Comparison of ENCODE assay signal across 1 fruit fly cellular context in genomic region chr3R:22861982-22862381, dm6.
TF ChIP-seq lines count a peak whose summit lies in the region.

No protein-coding gene starts in this region.

TF ChIP-seq in whole organism, embryonic, 481 proteins besides CTCF, POLR2A, EP300 and RAD21 (continued from another document and continues in another):
- TF ChIP-seq jigr1 (GFP tag; IDR thresholded peaks at IDR 0.05; lab: Robert Waterston, UW) (no peak), pan (optimal IDR thresholded peaks at IDR 0.05; lab: Kevin White, UChicago) (no peak), pan (GFP tag; optimal IDR thresholded peaks at IDR 0.05 in 1 of 2, IDR thresholded peaks at IDR 0.05 in 1 of 2) (peak in 1 of 2 experiments; percentile 68), MESR4 (GFP tag; optimal IDR thresholded peaks at IDR 0.05; lab: Kevin White, UChicago) (no peak), grn (GFP tag; optimal IDR thresholded peaks at IDR 0.05; lab: Kevin White, UChicago) (no peak), CG18476 (GFP tag; optimal IDR thresholded peaks at IDR 0.05; lab: Kevin White, UChicago) (peak; percentile 33), Lhr (GFP tag; optimal IDR thresholded peaks at IDR 0.05; lab: Kevin White, UChicago) (no peak), CG1529 (GFP tag; optimal IDR thresholded peaks at IDR 0.05; lab: Kevin White, UChicago) (peak; percentile 31), CG32532 (GFP tag; IDR thresholded peaks at IDR 0.05; lab: Robert Waterston, UW) (peak; percentile 65), repo (GFP tag; optimal IDR thresholded peaks at IDR 0.05; lab: Kevin White, UChicago) (no peak), CG17829 (tag; optimal IDR thresholded peaks at IDR 0.05; lab: Kevin White, UChicago) (peak; percentile 51), Dfd (GFP tag; optimal IDR thresholded peaks at IDR 0.05; lab: Kevin White, UChicago) (no peak), klu (GFP tag; IDR thresholded peaks at IDR 0.05; lab: Robert Waterston, UW) (no peak), bbx (GFP tag; IDR thresholded peaks at IDR 0.05; lab: Robert Waterston, UW; ENCODE audit: partially characterized antibody) (no peak), sens (GFP tag; lab: Kevin White, UChicago) (peak; percentile 91), CG12155 (GFP tag; optimal IDR thresholded peaks at IDR 0.05; lab: Kevin White, UChicago) (no peak), Ptx1 (GFP tag; IDR thresholded peaks at IDR 0.05; lab: Robert Waterston, UW) (peak; percentile 65), CG14965 (GFP tag; optimal IDR thresholded peaks at IDR 0.05; lab: Kevin White, UChicago; ENCODE audit: borderline replicate concordance) (no peak), CG4282 (GFP tag; optimal IDR thresholded peaks at IDR 0.05; lab: Kevin White, UChicago) (no peak), mirr (GFP tag; optimal IDR thresholded peaks at IDR 0.05; lab: Kevin White, UChicago) (peak; percentile 12), CG3163 (GFP tag; optimal IDR thresholded peaks at IDR 0.05; lab: Kevin White, UChicago) (no peak), CG17385 (GFP tag; optimal IDR thresholded peaks at IDR 0.05; lab: Kevin White, UChicago) (peak; percentile 67), Atf3 (GFP tag; optimal IDR thresholded peaks at IDR 0.05; lab: Kevin White, UChicago) (peak; percentile 31), toy (GFP tag; IDR thresholded peaks at IDR 0.05; lab: Robert Waterston, UW) (no peak), CG10431 (GFP tag; optimal IDR thresholded peaks at IDR 0.05; lab: Kevin White, UChicago) (no peak), CG18764 (GFP tag; optimal IDR thresholded peaks at IDR 0.05; lab: Kevin White, UChicago) (no peak), CoRest (tag; optimal IDR thresholded peaks at IDR 0.05; lab: Kevin White, UChicago) (peak; percentile 70), CG2120 (GFP tag; optimal IDR thresholded peaks at IDR 0.05; lab: Kevin White, UChicago) (peak; percentile 65), CG12299 (tag; optimal IDR thresholded peaks at IDR 0.05; lab: Kevin White, UChicago) (no peak), MTF-1 (GFP tag; optimal IDR thresholded peaks at IDR 0.05; lab: Kevin White, UChicago; ENCODE audit: borderline replicate concordance) (no peak), CG17612 (GFP tag; IDR thresholded peaks at IDR 0.05; lab: Robert Waterston, UW) (no peak), sc (optimal IDR thresholded peaks at IDR 0.05; lab: Kevin White, UChicago) (no peak), sc (GFP tag; optimal IDR thresholded peaks at IDR 0.05; lab: Kevin White, UChicago) (peak; percentile 24), cwo (GFP tag; optimal IDR thresholded peaks at IDR 0.05; lab: Kevin White, UChicago) (peak; percentile 49), H15 (GFP tag; IDR thresholded peaks at IDR 0.05; lab: Robert Waterston, UW) (no peak), dmrt99B (tag; optimal IDR thresholded peaks at IDR 0.05; lab: Kevin White, UChicago) (peak; percentile 79), Sin3A (optimal IDR thresholded peaks at IDR 0.05; lab: Kevin White, UChicago) (no peak), z (GFP tag; IDR thresholded peaks at IDR 0.05; lab: Robert Waterston, UW) (no peak), nom (GFP tag; optimal IDR thresholded peaks at IDR 0.05; lab: Kevin White, UChicago) (no peak), Rfx (GFP tag; IDR thresholded peaks at IDR 0.05; lab: Robert Waterston, UW) (peak; percentile 48; the same call in 1 of the 2 replicates), CrebB (tag; optimal IDR thresholded peaks at IDR 0.05; lab: Kevin White, UChicago) (peak; percentile 20), Neu2 (GFP tag; optimal IDR thresholded peaks at IDR 0.05; lab: Kevin White, UChicago; ENCODE audit: borderline replicate concordance) (no peak), trh (GFP tag; optimal IDR thresholded peaks at IDR 0.05; lab: Kevin White, UChicago) (no peak), otp (GFP tag; IDR thresholded peaks at IDR 0.05; lab: Robert Waterston, UW) (0 out of 3 replicates have a peak, but pooled peaks have one; percentile 54), CG2889 (GFP tag; IDR thresholded peaks at IDR 0.05; lab: Robert Waterston, UW) (no peak), CG18619 (GFP tag; optimal IDR thresholded peaks at IDR 0.05; lab: Kevin White, UChicago) (peak; percentile 8), CG2712 (tag; optimal IDR thresholded peaks at IDR 0.05; lab: Kevin White, UChicago) (peak; percentile 65), CG32767 (GFP tag; IDR thresholded peaks at IDR 0.05; lab: Robert Waterston, UW) (peak; percentile 49; the same call in 1 of the 2 replicates), TFAM (GFP tag; optimal IDR thresholded peaks at IDR 0.05; lab: Kevin White, UChicago) (no peak), tap (tag; optimal IDR thresholded peaks at IDR 0.05; lab: Kevin White, UChicago) (peak; percentile 47), Deaf1 (tag; optimal IDR thresholded peaks at IDR 0.05; lab: Kevin White, UChicago) (peak; percentile 52), CG7271 (tag; optimal IDR thresholded peaks at IDR 0.05; lab: Kevin White, UChicago) (no peak), sob (GFP tag; IDR thresholded peaks at IDR 0.05; lab: Robert Waterston, UW) (0 out of 2 replicates have a peak, but pooled peaks have one; percentile 47), CG7928 (GFP tag; optimal IDR thresholded peaks at IDR 0.05; lab: Kevin White, UChicago) (no peak), CG12391 (tag; optimal IDR thresholded peaks at IDR 0.05; lab: Kevin White, UChicago) (peak; percentile 56), CG17328 (GFP tag; IDR thresholded peaks at IDR 0.05; lab: Robert Waterston, UW) (peak; percentile 71), hth (optimal IDR thresholded peaks at IDR 0.05; lab: Kevin White, UChicago) (no peak), CG8924 (tag; optimal IDR thresholded peaks at IDR 0.05; lab: Kevin White, UChicago) (peak; percentile 51), cas (GFP tag; IDR thresholded peaks at IDR 0.05; lab: Robert Waterston, UW) (no peak), Taf1 (GFP tag; IDR thresholded peaks at IDR 0.05; lab: Robert Waterston, UW) (no peak), unpg (GFP tag; optimal IDR thresholded peaks at IDR 0.05; lab: Kevin White, UChicago) (peak; percentile 68), CG2129 (GFP tag; IDR thresholded peaks at IDR 0.05; lab: Robert Waterston, UW; ENCODE audit: partially characterized antibody) (no peak), Dp (GFP tag; optimal IDR thresholded peaks at IDR 0.05; lab: Kevin White, UChicago) (no peak), CG13624 (GFP tag; optimal IDR thresholded peaks at IDR 0.05; lab: Kevin White, UChicago) (no peak), lab (GFP tag; optimal IDR thresholded peaks at IDR 0.05; lab: Kevin White, UChicago) (peak; percentile 79), YL-1 (GFP tag; optimal IDR thresholded peaks at IDR 0.05; lab: Kevin White, UChicago) (no peak), fu2 (GFP tag; optimal IDR thresholded peaks at IDR 0.05; lab: Kevin White, UChicago) (peak; percentile 16), CG3281 (GFP tag; optimal IDR thresholded peaks at IDR 0.05; lab: Kevin White, UChicago) (peak; percentile 35), bab2 (GFP tag; optimal IDR thresholded peaks at IDR 0.05; lab: Kevin White, UChicago) (peak; percentile 49), salm (tag; optimal IDR thresholded peaks at IDR 0.05; lab: Kevin White, UChicago) (peak; percentile 26), en (GFP tag; optimal IDR thresholded peaks at IDR 0.05; lab: Kevin White, UChicago) (no peak), pum (GFP tag; optimal IDR thresholded peaks at IDR 0.05; lab: Kevin White, UChicago) (peak; percentile 24), CG8765 (GFP tag; IDR thresholded peaks at IDR 0.05; lab: Robert Waterston, UW) (no peak), vfl (GFP tag; optimal IDR thresholded peaks at IDR 0.05; lab: Kevin White, UChicago) (no peak), hbn (GFP tag; IDR thresholded peaks at IDR 0.05; lab: Robert Waterston, UW; ENCODE audit: partially characterized antibody) (no peak), Sox102F (GFP tag; optimal IDR thresholded peaks at IDR 0.05; lab: Kevin White, UChicago) (peak; percentile 72), CG43689 (GFP tag; IDR thresholded peaks at IDR 0.05; lab: Robert Waterston, UW) (0 out of 2 replicates have a peak, but pooled peaks have one; percentile 24), Hsf (GFP tag; optimal IDR thresholded peaks at IDR 0.05; lab: Kevin White, UChicago) (no peak), CG7372 (GFP tag; IDR thresholded peaks at IDR 0.05; lab: Robert Waterston, UW) (no peak), wor (GFP tag; IDR thresholded peaks at IDR 0.05; lab: Robert Waterston, UW) (no peak), pb (GFP tag; optimal IDR thresholded peaks at IDR 0.05; lab: Kevin White, UChicago) (peak; percentile 25), tx (GFP tag; optimal IDR thresholded peaks at IDR 0.05; lab: Kevin White, UChicago) (peak; percentile 32), crc (GFP tag; optimal IDR thresholded peaks at IDR 0.05; lab: Kevin White, UChicago) (no peak), vvl (GFP tag; IDR thresholded peaks at IDR 0.05; lab: Robert Waterston, UW) (peak; percentile 68), CG18599 (GFP tag; optimal IDR thresholded peaks at IDR 0.05; lab: Kevin White, UChicago) (peak; percentile 78), CG9932 (GFP tag; IDR thresholded peaks at IDR 0.05; lab: Robert Waterston, UW) (no peak; the same call in 1 of the 2 replicates), Nf-YB (GFP tag; optimal IDR thresholded peaks at IDR 0.05; lab: Kevin White, UChicago) (peak; percentile 21), CG10274 (GFP tag; optimal IDR thresholded peaks at IDR 0.05; lab: Kevin White, UChicago) (no peak), CG13123 (GFP tag; optimal IDR thresholded peaks at IDR 0.05; lab: Kevin White, UChicago) (no peak), Hr39 (optimal IDR thresholded peaks at IDR 0.05; lab: Kevin White, UChicago) (no peak), CG42726 (GFP tag; IDR thresholded peaks at IDR 0.05; lab: Robert Waterston, UW; ENCODE audit: partially characterized antibody) (no peak), fd96Cb (tag; optimal IDR thresholded peaks at IDR 0.05; lab: Kevin White, UChicago) (peak; percentile 45), CG11723 (GFP tag; optimal IDR thresholded peaks at IDR 0.05; lab: Kevin White, UChicago) (peak; percentile 28), CG10209 (GFP tag; optimal IDR thresholded peaks at IDR 0.05; lab: Kevin White, UChicago) (peak; percentile 47), CG3065 (GFP tag; optimal IDR thresholded peaks at IDR 0.05; lab: Kevin White, UChicago) (no peak), abd-A (tag; optimal IDR thresholded peaks at IDR 0.05; lab: Kevin White, UChicago) (peak; percentile 75), CG18011 (GFP tag; optimal IDR thresholded peaks at IDR 0.05; lab: Kevin White, UChicago) (no peak), CG9215 (GFP tag; IDR thresholded peaks at IDR 0.05; lab: Robert Waterston, UW) (0 out of 2 replicates have a peak, but pooled peaks have one; percentile 40), Antp (GFP tag; optimal IDR thresholded peaks at IDR 0.05; lab: Kevin White, UChicago) (no peak), CG32772 (GFP tag; IDR thresholded peaks at IDR 0.05; lab: Robert Waterston, UW) (peak; percentile 41; the same call in 1 of the 2 replicates), Bteb2 (GFP tag; optimal IDR thresholded peaks at IDR 0.05; lab: Kevin White, UChicago) (no peak), gsb (GFP tag; IDR thresholded peaks at IDR 0.05; lab: Robert Waterston, UW) (no peak), Hand (GFP tag; optimal IDR thresholded peaks at IDR 0.05; lab: Kevin White, UChicago) (peak; percentile 27), nmo (GFP tag; optimal IDR thresholded peaks at IDR 0.05; lab: Kevin White, UChicago) (peak; percentile 44), CG2116 (GFP tag; optimal IDR thresholded peaks at IDR 0.05; lab: Kevin White, UChicago) (no peak), ci (GFP tag; IDR thresholded peaks at IDR 0.05; lab: Robert Waterston, UW) (peak; percentile 82), CG1647 (GFP tag; optimal IDR thresholded peaks at IDR 0.05; lab: Kevin White, UChicago) (no peak), dati (GFP tag; IDR thresholded peaks at IDR 0.05; lab: Robert Waterston, UW) (no peak), Dip3 (GFP tag; optimal IDR thresholded peaks at IDR 0.05; lab: Kevin White, UChicago) (peak; percentile 28), CG1832 (GFP tag; optimal IDR thresholded peaks at IDR 0.05; lab: Kevin White, UChicago) (no peak), H2.0 (GFP tag; IDR thresholded peaks at IDR 0.05; lab: Robert Waterston, UW) (peak; percentile 53), Kr (GFP tag; optimal IDR thresholded peaks at IDR 0.05; lab: Kevin White, UChicago) (no peak), ssp (GFP tag; IDR thresholded peaks at IDR 0.05; lab: Robert Waterston, UW) (peak; percentile 33; the same call in 1 of the 2 replicates), Vsx1 (GFP tag; optimal IDR thresholded peaks at IDR 0.05; lab: Kevin White, UChicago) (no peak), CG9437 (GFP tag; optimal IDR thresholded peaks at IDR 0.05; lab: Kevin White, UChicago) (peak; percentile 17), Poxn (GFP tag; IDR thresholded peaks at IDR 0.05; lab: Robert Waterston, UW) (no peak), chn (GFP tag; optimal IDR thresholded peaks at IDR 0.05; lab: Kevin White, UChicago) (no peak), NC2α (GFP tag; optimal IDR thresholded peaks at IDR 0.05; lab: Kevin White, UChicago) (no peak), CG17568 (GFP tag; optimal IDR thresholded peaks at IDR 0.05; lab: Kevin White, UChicago) (no peak), CG11085 (GFP tag; IDR thresholded peaks at IDR 0.05; lab: Robert Waterston, UW) (peak; percentile 29; the same call in 1 of the 2 replicates), stwl (tag; optimal IDR thresholded peaks at IDR 0.05; lab: Kevin White, UChicago) (no peak), CG31224 (GFP tag; IDR thresholded peaks at IDR 0.05; lab: Robert Waterston, UW) (0 out of 2 replicates have a peak, but pooled peaks have one; percentile 29), CG13775 (GFP tag; optimal IDR thresholded peaks at IDR 0.05; lab: Kevin White, UChicago) (peak; percentile 14), CG6791 (GFP tag; IDR thresholded peaks at IDR 0.05; lab: Robert Waterston, UW; ENCODE audit: partially characterized antibody) (no peak), HHEX (GFP tag; optimal IDR thresholded peaks at IDR 0.05; lab: Kevin White, UChicago) (peak; percentile 39), CG8359 (GFP tag; optimal IDR thresholded peaks at IDR 0.05; lab: Kevin White, UChicago; ENCODE audit: borderline replicate concordance) (no peak), bowl (GFP tag; IDR thresholded peaks at IDR 0.05; lab: Robert Waterston, UW) (no peak), CG4854 (GFP tag; optimal IDR thresholded peaks at IDR 0.05; lab: Kevin White, UChicago) (no peak), CG6765 (GFP tag; optimal IDR thresholded peaks at IDR 0.05; lab: Kevin White, UChicago) (peak; percentile 4), CG10321 (GFP tag; IDR thresholded peaks at IDR 0.05; lab: Robert Waterston, UW) (no peak), CG11093 (GFP tag; IDR thresholded peaks at IDR 0.05; lab: Robert Waterston, UW) (no peak), CG10654 (GFP tag; optimal IDR thresholded peaks at IDR 0.05; lab: Kevin White, UChicago) (no peak), CG14050 (GFP tag; IDR thresholded peaks at IDR 0.05; lab: Robert Waterston, UW) (peak; percentile 52; the same call in 2 of the 3 replicates)
